Fruit fly (Drosophila melanogaster): ENCODE results near the gene GluRS-m.

The GluRS-m gene

dm6 chr3L:16377768-16378764, 38.9 kb downstream of the GluRS-m start, which contains the start of gene roq (continued):
- peak; percentile 45 for TF ChIP-seq vvl (GFP tag; IDR thresholded peaks at IDR 0.05)
- TF ChIP-seq HLH4C (GFP tag; IDR thresholded peaks at IDR 0.05; ENCODE audit: partially characterized antibody) = peak; percentile 71
- TF ChIP-seq stc (GFP tag; IDR thresholded peaks at IDR 0.05) = no peak
- TF ChIP-seq fu2 (GFP tag; optimal IDR thresholded peaks at IDR 0.05) = no peak
- TF ChIP-seq ci (GFP tag; IDR thresholded peaks at IDR 0.05) = 0 out of 3 replicates have a peak, but pooled peaks have one; percentile 6
- TF ChIP-seq CG12155 (GFP tag; optimal IDR thresholded peaks at IDR 0.05) = no peak
- peak; percentile 50; the same call in 1 of the 3 replicates for TF ChIP-seq knrl (GFP tag; IDR thresholded peaks at IDR 0.05; ENCODE audit: partially characterized antibody)
- TF ChIP-seq CG14710 (tag; optimal IDR thresholded peaks at IDR 0.05) = peak; percentile 57
- peak; percentile 57 for TF ChIP-seq nmo (GFP tag; optimal IDR thresholded peaks at IDR 0.05)
- TF ChIP-seq Max (GFP tag; optimal IDR thresholded peaks at IDR 0.05) = no peak
- no peak for TF ChIP-seq CG10462 (GFP tag; optimal IDR thresholded peaks at IDR 0.05)
- TF ChIP-seq ara (GFP tag; IDR thresholded peaks at IDR 0.05) = no peak
- TF ChIP-seq nom (GFP tag; optimal IDR thresholded peaks at IDR 0.05) = no peak
- TF ChIP-seq stwl (tag; optimal IDR thresholded peaks at IDR 0.05) = peak; percentile 88
- peak; percentile 3 for TF ChIP-seq cad (GFP tag; optimal IDR thresholded peaks at IDR 0.05)
- peak; percentile 58 for TF ChIP-seq HmgZ (tag; optimal IDR thresholded peaks at IDR 0.05)
- TF ChIP-seq kah (GFP tag; optimal IDR thresholded peaks at IDR 0.05) = no peak
- TF ChIP-seq bbx (GFP tag; IDR thresholded peaks at IDR 0.05; ENCODE audit: partially characterized antibody) = peak; percentile 51
- peak; percentile 44; the same call in 1 of the 2 replicates for TF ChIP-seq hbn (GFP tag; IDR thresholded peaks at IDR 0.05; ENCODE audit: partially characterized antibody)
- TF ChIP-seq GATAe (GFP tag; conservative IDR thresholded peaks at IDR 0.05) = peak; percentile 14; the same call in 1 of the 2 replicates
- TF ChIP-seq CG12236 (GFP tag; optimal IDR thresholded peaks at IDR 0.05) = no peak
- TF ChIP-seq CG6791 (GFP tag; IDR thresholded peaks at IDR 0.05; ENCODE audit: partially characterized antibody) = peak; percentile 64; the same call in 2 of the 3 replicates
- peak; percentile 22; the same call in 1 of the 2 replicates for TF ChIP-seq Atf6 (GFP tag; IDR thresholded peaks at IDR 0.05)
- peak; percentile 85 for TF ChIP-seq CG1603 (tag; optimal IDR thresholded peaks at IDR 0.05)
- 0 out of 2 replicates have a peak, but pooled peaks have one; percentile 19 for TF ChIP-seq sna (GFP tag; IDR thresholded peaks at IDR 0.05; ENCODE audit: partially characterized antibody)
- no peak for TF ChIP-seq Hey (tag; optimal IDR thresholded peaks at IDR 0.05)
- TF ChIP-seq fd64A (GFP tag; optimal IDR thresholded peaks at IDR 0.05) = no peak
- TF ChIP-seq CG18011 (GFP tag; optimal IDR thresholded peaks at IDR 0.05) = peak; percentile 24
- TF ChIP-seq gfzf (GFP tag; optimal IDR thresholded peaks at IDR 0.05) = peak; percentile 96
- TF ChIP-seq Hr78 (GFP tag; optimal IDR thresholded peaks at IDR 0.05) = no peak
- TF ChIP-seq HmgD (GFP tag; optimal IDR thresholded peaks at IDR 0.05) = peak; percentile 59
- TF ChIP-seq bigmax (GFP tag; optimal IDR thresholded peaks at IDR 0.05) = peak; percentile 25
- peak; percentile 52 for TF ChIP-seq phol (tag; optimal IDR thresholded peaks at IDR 0.05)
- no peak for TF ChIP-seq slbo (GFP tag; IDR thresholded peaks at IDR 0.05)
- no peak for TF ChIP-seq Ptx1 (GFP tag; IDR thresholded peaks at IDR 0.05)
- no peak for TF ChIP-seq cato (GFP tag; optimal IDR thresholded peaks at IDR 0.05; ENCODE audit: borderline replicate concordance)
- peak; percentile 26 for TF ChIP-seq exex (tag; optimal IDR thresholded peaks at IDR 0.05)
- no peak for TF ChIP-seq Mrtf (GFP tag; IDR thresholded peaks at IDR 0.05)
- no peak for TF ChIP-seq Dip3 (GFP tag; optimal IDR thresholded peaks at IDR 0.05)
- peak; percentile 65; the same call in 1 of the 2 replicates for TF ChIP-seq nerfin-2 (GFP tag; IDR thresholded peaks at IDR 0.05; ENCODE audit: partially characterized antibody)
- peak in 1 of 3 experiments; percentile 88 for TF ChIP-seq lola (GFP tag; optimal IDR thresholded peaks at IDR 0.05)
- TF ChIP-seq trem (tag; optimal IDR thresholded peaks at IDR 0.05) = peak; percentile 68
- TF ChIP-seq cg (GFP tag; optimal IDR thresholded peaks at IDR 0.05) = peak; percentile 98
- TF ChIP-seq CG12659 (GFP tag; optimal IDR thresholded peaks at IDR 0.05) = peak; percentile 61
- TF ChIP-seq CG17829 (tag; optimal IDR thresholded peaks at IDR 0.05) = peak; percentile 51
- TF ChIP-seq Camta (GFP tag; optimal IDR thresholded peaks at IDR 0.05) = no peak

All from whole organism, embryonic.